Worm (Caenorhabditis elegans) whole organism, midembryonic: ENCODE measurements around the gene Y17G7B.23.

Experiments used
- T22C8.4 ChIP-seq: fragments of 200-800 bp; sonication (Bioruptor generic); IDR thresholded peaks from 2 replicates; pipeline ENCODE4 v1.3.6; 2022; ENCODE audit warnings: missing genetic modification characterization, missing compliant biosample characterization
- cog-1 ChIP-seq: sonication (generic microtip); optimal IDR thresholded peaks from 2 replicates; lab custom pipeline; 2016; ENCODE audit warnings: missing genetic modification characterization, missing compliant biosample characterization
- klf-2 ChIP-seq: fragments of 200-800 bp; sonication (Bioruptor generic); conservative IDR thresholded peaks from 2 replicates; pipeline ENCODE4 v1.3.6; 2022; ENCODE audit warnings: missing genetic modification reagents, missing genetic modification characterization, missing compliant biosample characterization
- med-1 ChIP-seq: sonication (generic microtip); optimal IDR thresholded peaks from 2 replicates; lab custom pipeline; 2017; ENCODE audit warnings: missing genetic modification characterization, mild to moderate bottlenecking, missing compliant biosample characterization, antibody characterized with exemption, missing genetic modification reagents; ENCODE audit not compliant: insufficient read depth
- ref-1 ChIP-seq: fragments of 200-800 bp; sonication (Bioruptor generic); conservative IDR thresholded peaks from 2 replicates; pipeline ENCODE4 v1.3.6; 2022; ENCODE audit warnings: missing genetic modification reagents, missing genetic modification characterization, missing compliant biosample characterization
- tab-1 ChIP-seq: fragments of 200-800 bp; sonication (Bioruptor generic); IDR thresholded peaks from 2 replicates; pipeline ENCODE4 v1.3.6; 2022; ENCODE audit warnings: missing genetic modification characterization, missing compliant biosample characterization
- ztf-23 ChIP-seq: fragments of 200-800 bp; sonication (Bioruptor generic); IDR thresholded peaks from 2 replicates; pipeline ENCODE4 v1.3.6; 2022; ENCODE audit warnings: missing genetic modification reagents, missing genetic modification characterization, missing compliant biosample characterization

DNA sequence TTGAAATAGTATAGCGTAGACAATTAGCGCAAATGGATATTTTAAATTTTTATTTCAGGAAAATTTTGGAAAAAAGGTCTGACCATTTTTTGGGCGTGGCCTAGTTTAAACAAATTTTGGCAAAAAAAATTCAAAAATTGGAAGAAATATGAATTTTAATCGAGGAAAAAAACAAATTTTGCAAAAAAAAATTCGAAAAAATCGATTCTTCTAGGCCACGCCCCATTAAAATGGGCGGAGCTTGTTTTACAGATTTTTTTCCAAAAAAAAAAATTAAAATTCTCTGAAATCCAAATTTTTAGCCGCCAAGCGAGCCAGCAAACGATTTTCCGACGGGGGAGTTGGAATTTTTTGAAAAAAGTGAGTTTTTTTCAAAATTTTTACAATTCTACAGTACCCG, 50.3 kb downstream of the Y17G7B.23 start, which contains the start of gene nadk-2:
- TF ChIP-seq ref-1: no peak
- TF ChIP-seq tab-1 (GFP tag; lab: Robert Waterston, UW): no peak
- TF ChIP-seq klf-2 (GFP tag; lab: Robert Waterston, UW): no peak
- TF ChIP-seq med-1 (GFP tag; lab: Kevin White, UChicago): no peak
- no peak for TF ChIP-seq T22C8.4 (GFP tag; lab: Robert Waterston, UW)
- no peak for TF ChIP-seq cog-1
- TF ChIP-seq ztf-23 (GFP tag; lab: Robert Waterston, UW): no peak
